Worm (Caenorhabditis elegans) whole organism, young adult: ENCODE results near the gene lmbr-1.

Experiments used
- mxl-1 ChIP-seq: sonication (generic microtip); optimal IDR thresholded peaks from 2 replicates; lab custom pipeline; 2016; ENCODE audit warnings: missing genetic modification characterization, missing compliant biosample characterization

The lmbr-1 gene

DNA sequence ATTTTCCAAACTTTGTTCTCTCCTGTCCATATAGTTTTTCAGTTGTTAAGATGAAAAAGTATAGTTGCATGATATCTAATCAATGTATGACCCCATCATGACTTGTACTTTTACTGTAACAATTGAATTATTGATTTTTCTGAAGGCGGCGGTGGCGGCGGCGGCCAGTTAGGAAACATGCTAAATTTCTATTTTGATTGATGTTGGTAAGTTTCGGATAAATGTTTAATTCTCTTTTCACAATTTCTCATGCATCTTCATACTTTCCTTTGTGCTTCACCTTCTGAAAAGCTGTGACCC is 45.9 kb downstream of the lmbr-1 start, which contains the start of gene sor-1 (continued):
- TF ChIP-seq mxl-1 (tag; lab: Kevin White, UChicago) = no peak
